Worm (Caenorhabditis elegans) whole organism, young adult: Measurements from ENCODE around the gene rgs-7.
A peak's percentile ranks its signal among the peaks of the same experiment; 100 is the strongest.

Experiments
- B0035.1 ChIP-seq: sonication (generic microtip); optimal IDR thresholded peaks from 2 replicates; lab custom pipeline; 2016; ENCODE audit warnings: missing genetic modification characterization, mild to moderate bottlenecking, missing compliant biosample characterization, missing genotype, missing genetic modification reagents
- D2030.7 ChIP-seq: fragments of 200-800 bp; sonication (Bioruptor generic); IDR thresholded peaks from 2 replicates; pipeline ENCODE4 v1.3.6; 2022; ENCODE audit warnings: missing genetic modification reagents, missing genetic modification characterization, missing compliant biosample characterization
- F22D6.2 ChIP-seq: sonication (generic microtip); optimal IDR thresholded peaks from 2 replicates; lab custom pipeline; 2016; ENCODE audit warnings: mild to moderate bottlenecking, missing genetic modification characterization, missing compliant biosample characterization
- F23B12.7 ChIP-seq: sonication (generic microtip); optimal IDR thresholded peaks from 2 replicates; lab custom pipeline; 2017; ENCODE audit warnings: missing genetic modification characterization, mild to moderate bottlenecking, missing compliant biosample characterization, antibody characterized with exemption, moderate library complexity; ENCODE audit not compliant: insufficient read depth
- F33H1.4 ChIP-seq: fragments of 200-800 bp; sonication (Bioruptor generic); IDR thresholded peaks from 2 replicates; pipeline ENCODE4 v1.3.6; 2022; ENCODE audit warnings: missing genetic modification reagents, missing genetic modification characterization, missing compliant biosample characterization
- F37B4.10 ChIP-seq: fragments of 200-800 bp; sonication (Bioruptor generic); IDR thresholded peaks from 2 replicates; pipeline ENCODE4 v1.3.6; 2022; ENCODE audit warnings: missing genetic modification characterization, missing compliant biosample characterization
- F39B2.1 ChIP-seq: fragments of 200-800 bp; sonication (Bioruptor generic); IDR thresholded peaks from 2 replicates; pipeline ENCODE4 v1.3.6; 2022; ENCODE audit warnings: missing genetic modification reagents, missing genetic modification characterization, missing compliant biosample characterization
- F52B5.7 ChIP-seq: sonication (generic microtip); optimal IDR thresholded peaks from 2 replicates; lab custom pipeline; 2016; ENCODE audit warnings: mild to moderate bottlenecking, missing genetic modification characterization, missing compliant biosample characterization
- F55B11.4 ChIP-seq: sonication (generic microtip); optimal IDR thresholded peaks from 2 replicates; lab custom pipeline; 2016; ENCODE audit warnings: missing compliant biosample characterization, missing genetic modification characterization, borderline replicate concordance; ENCODE audit not compliant: insufficient read depth
- T07F8.4 ChIP-seq: sonication (generic microtip); optimal IDR thresholded peaks from 2 replicates; lab custom pipeline; 2016; ENCODE audit warnings: mild to moderate bottlenecking, missing genetic modification characterization, moderate library complexity, missing compliant biosample characterization
- T26A5.8 ChIP-seq: sonication (generic microtip); optimal IDR thresholded peaks from 2 replicates; lab custom pipeline; 2016; ENCODE audit warnings: missing genetic modification characterization, missing compliant biosample characterization
- Y53G8AR.9 ChIP-seq: fragments of 200-800 bp; sonication (Bioruptor generic); conservative IDR thresholded peaks from 2 replicates; pipeline ENCODE4 v1.3.6; 2022; ENCODE audit warnings: missing genetic modification reagents, missing genetic modification characterization, missing compliant biosample characterization
- Y79H2A.3 ChIP-seq: fragments of 200-800 bp; sonication (Bioruptor generic); conservative IDR thresholded peaks from 2 replicates; pipeline ENCODE4 v1.3.6; 2022; ENCODE audit warnings: missing genetic modification reagents, missing genetic modification characterization, missing compliant biosample characterization
- ZK185.1 ChIP-seq: sonication (generic microtip); optimal IDR thresholded peaks from 2 replicates; lab custom pipeline; 2016; ENCODE audit warnings: mild to moderate bottlenecking, missing genetic modification characterization, missing compliant biosample characterization; ENCODE audit not compliant: poor library complexity, severe bottlenecking
- ama-1 ChIP-seq, 3 experiments: fragments of 150-350 bp in 1 of 3; sonication (generic microtip) in 2 of 3; optimal IDR thresholded peaks; 2 replicates each; lab custom pipeline; 2014 to 2018; ENCODE audit warnings: missing biosample characterization in 2 of 3, missing genetic modification characterization in 2 of 3, missing genetic modification reagents in 2 of 3
- cebp-1 ChIP-seq, 2 experiments: fragments of 200-800 bp in 1 of 2; sonication (Bioruptor generic) in 1 of 2; sonication (generic microtip) in 1 of 2; IDR thresholded peaks in 1 of 2; optimal IDR thresholded peaks in 1 of 2; 2 replicates each; pipeline versions ENCODE4 v1.3.6 to Lab custom; 2017 to 2022; ENCODE audit warnings: missing compliant biosample characterization in 2 of 2, missing genetic modification characterization in 2 of 2, mild to moderate bottlenecking in 1 of 2, missing genetic modification reagents in 1 of 2, moderate library complexity in 1 of 2
- ceh-27 ChIP-seq: fragments of 200-800 bp; sonication (Bioruptor generic); optimal IDR thresholded peaks from 2 replicates; lab custom pipeline; 2018; ENCODE audit warnings: mild to moderate bottlenecking, missing genetic modification characterization, moderate library complexity, missing compliant biosample characterization
- ceh-79 ChIP-seq: sonication (generic microtip); optimal IDR thresholded peaks from 2 replicates; lab custom pipeline; 2017; ENCODE audit warnings: mild to moderate bottlenecking, missing genetic modification characterization, missing compliant biosample characterization
- ceh-91 ChIP-seq: fragments of 200-800 bp; sonication (Bioruptor generic); IDR thresholded peaks from 2 replicates; pipeline ENCODE4 v1.3.6; 2022; ENCODE audit warnings: missing genetic modification reagents, missing genetic modification characterization, missing compliant biosample characterization
- die-1 ChIP-seq: sonication (generic microtip); optimal IDR thresholded peaks from 2 replicates; lab custom pipeline; 2016; ENCODE audit warnings: missing genotype, mild to moderate bottlenecking, missing genetic modification characterization, missing compliant biosample characterization
- dpff-1 ChIP-seq: sonication (generic microtip); optimal IDR thresholded peaks from 2 replicates; lab custom pipeline; 2017; ENCODE audit warnings: mild to moderate bottlenecking, missing genetic modification characterization, missing compliant biosample characterization
- egl-18 ChIP-seq: fragments of 200-800 bp; sonication (Bioruptor generic); IDR thresholded peaks from 2 replicates; pipeline ENCODE4 v1.3.6; 2022; ENCODE audit warnings: missing genetic modification reagents, missing genetic modification characterization, missing compliant biosample characterization
- hlh-26 ChIP-seq: fragments of 200-800 bp; sonication (Bioruptor generic); conservative IDR thresholded peaks from 2 replicates; pipeline ENCODE4 v1.3.6; 2022; ENCODE audit warnings: missing genetic modification reagents, missing genetic modification characterization, missing compliant biosample characterization
- hmg-1.2 ChIP-seq: fragments of 200-800 bp; sonication (Bioruptor generic); IDR thresholded peaks from 2 replicates; pipeline ENCODE4 v1.3.6; 2022; ENCODE audit warnings: missing genetic modification reagents, missing genetic modification characterization, missing compliant biosample characterization
- hmg-20 ChIP-seq: fragments of 200-800 bp; sonication (Bioruptor generic); IDR thresholded peaks from 2 replicates; pipeline ENCODE4 v1.3.6; 2022; ENCODE audit warnings: missing genetic modification reagents, missing genetic modification characterization, missing compliant biosample characterization
- hrde-1 ChIP-seq: sonication (generic microtip); optimal IDR thresholded peaks from 2 replicates; lab custom pipeline; 2016; ENCODE audit warnings: missing genetic modification characterization, mild to moderate bottlenecking, missing compliant biosample characterization, moderate library complexity, missing genotype, missing genetic modification reagents, borderline replicate concordance
- hsf-1 ChIP-seq: fragments of 200-800 bp; sonication (Bioruptor generic); IDR thresholded peaks from 2 replicates; pipeline ENCODE4 v1.3.6; 2022; ENCODE audit warnings: missing genetic modification reagents, missing genetic modification characterization, missing compliant biosample characterization
- madf-10 ChIP-seq: sonication (generic microtip); optimal IDR thresholded peaks from 2 replicates; lab custom pipeline; 2016; ENCODE audit warnings: mild to moderate bottlenecking, missing genetic modification characterization, missing compliant biosample characterization
- madf-6 ChIP-seq: fragments of 200-800 bp; sonication (Bioruptor generic); IDR thresholded peaks from 2 replicates; pipeline ENCODE4 v1.3.6; 2022; ENCODE audit warnings: missing genetic modification reagents, missing genetic modification characterization, missing compliant biosample characterization
- mel-28 ChIP-seq: sonication (generic microtip); optimal IDR thresholded peaks from 2 replicates; lab custom pipeline; 2016; ENCODE audit warnings: borderline replicate concordance, mild to moderate bottlenecking, missing genetic modification characterization, missing compliant biosample characterization
- mxl-1 ChIP-seq: sonication (generic microtip); optimal IDR thresholded peaks from 2 replicates; lab custom pipeline; 2016; ENCODE audit warnings: missing genetic modification characterization, missing compliant biosample characterization
- nfya-1 ChIP-seq: sonication (generic microtip); optimal IDR thresholded peaks from 2 replicates; lab custom pipeline; 2017; ENCODE audit warnings: antibody characterized with exemption, missing compliant biosample characterization, missing genetic modification characterization, borderline replicate concordance; ENCODE audit not compliant: insufficient read depth
- nfyb-1 ChIP-seq: fragments of 200-800 bp; sonication (Bioruptor generic); IDR thresholded peaks from 2 replicates; pipeline ENCODE4 v1.3.6; 2022; ENCODE audit warnings: missing genetic modification reagents, missing genetic modification characterization, missing compliant biosample characterization
- nhr-27 ChIP-seq: fragments of 200-800 bp; sonication (Bioruptor generic); optimal IDR thresholded peaks from 2 replicates; lab custom pipeline; 2018; ENCODE audit warnings: mild to moderate bottlenecking, missing genetic modification characterization, moderate library complexity, missing compliant biosample characterization
- nhr-80 ChIP-seq: sonication (generic microtip); optimal IDR thresholded peaks from 2 replicates; lab custom pipeline; 2016; ENCODE audit warnings: missing genetic modification characterization, missing compliant biosample characterization
- pbrm-1 ChIP-seq: fragments of 200-800 bp; sonication (Bioruptor generic); IDR thresholded peaks from 2 replicates; pipeline ENCODE4 v1.3.6; 2022; ENCODE audit warnings: missing genetic modification reagents, missing genetic modification characterization, missing compliant biosample characterization
- rpc-1 ChIP-seq, 2 experiments: fragments of 150-350 bp in 1 of 2; sonication (generic microtip) in 1 of 2; optimal IDR thresholded peaks; 2 replicates each; lab custom pipeline; 2014 to 2018; ENCODE audit warnings: missing biosample characterization in 1 of 2, missing genetic modification characterization in 1 of 2, missing genetic modification reagents in 1 of 2, missing genotype in 1 of 2
- ztf-25 ChIP-seq: fragments of 200-800 bp; sonication (Bioruptor generic); IDR thresholded peaks from 2 replicates; pipeline ENCODE4 v1.3.6; 2022; ENCODE audit warnings: missing genetic modification reagents, missing genetic modification characterization, missing compliant biosample characterization
- ztf-28 ChIP-seq: fragments of 200-800 bp; sonication (Bioruptor generic); IDR thresholded peaks from 2 replicates; pipeline ENCODE4 v1.3.6; 2022; ENCODE audit warnings: missing genetic modification reagents, missing genetic modification characterization, missing compliant biosample characterization
- ztf-3 ChIP-seq: fragments of 200-800 bp; sonication (Bioruptor generic); optimal IDR thresholded peaks from 2 replicates; lab custom pipeline; 2018; ENCODE audit warnings: mild to moderate bottlenecking, missing genetic modification characterization, missing compliant biosample characterization

Gene rgs-7

ce11 chrX:3505062-3505461 is 37.3 kb upstream of the rgs-7 start:
- TF ChIP-seq nhr-80 (tag; lab: Kevin White, UChicago), result peak; percentile 34
- no peak for TF ChIP-seq madf-6 (GFP tag; lab: Robert Waterston, UW)
- TF ChIP-seq cebp-1 (GFP tag; IDR thresholded peaks at IDR 0.05; lab: Robert Waterston, UW), result no peak
- peak; percentile 8 for TF ChIP-seq cebp-1 (tag; optimal IDR thresholded peaks at IDR 0.05; lab: Kevin White, UChicago)

- TF ChIP-seq hmg-1.2 (GFP tag; lab: Robert Waterston, UW) (no peak), hsf-1 (GFP tag; lab: Robert Waterston, UW) (0 out of 2 replicates have a peak, but pooled peaks have one; percentile 17), mel-28 (tag; lab: Kevin White, UChicago) (no peak), F37B4.10 (GFP tag; lab: Robert Waterston, UW) (no peak), rpc-1 (optimal IDR thresholded peaks at IDR 0.05; lab: Kevin White, UChicago) (no peak), rpc-1 (tag; optimal IDR thresholded peaks at IDR 0.05; lab: Kevin White, UChicago) (no peak), nhr-80 (tag; lab: Kevin White, UChicago) (peak; percentile 67), mxl-1 (tag; lab: Kevin White, UChicago) (no peak), hlh-26 (GFP tag; lab: Robert Waterston, UW) (no peak), F23B12.7 (tag; lab: Kevin White, UChicago) (no peak)
These were observed 35.8 kb upstream of the rgs-7 start for ce11 chrX:3506556-3506955.

ce11 chrX:3507214-3507613 is 35.1 kb upstream of the rgs-7 start:
- TF ChIP-seq nhr-27 (no peak), B0035.1 (tag; lab: Kevin White, UChicago) (no peak), Y79H2A.3 (GFP tag; lab: Robert Waterston, UW) (no peak), ceh-91 (GFP tag; lab: Robert Waterston, UW) (no peak), die-1 (tag; lab: Kevin White, UChicago) (no peak), pbrm-1 (GFP tag; lab: Robert Waterston, UW) (no peak), nfya-1 (tag; lab: Kevin White, UChicago) (no peak), F52B5.7 (no peak), dpff-1 (no peak), Y53G8AR.9 (GFP tag; lab: Robert Waterston, UW) (no peak), ztf-3 (GFP tag; lab: Kevin White, UChicago) (no peak), ama-1 (optimal IDR thresholded peaks at IDR 0.05; lab: Kevin White, UChicago) (no peak), ama-1 (GFP tag; optimal IDR thresholded peaks at IDR 0.05; lab: Kevin White, UChicago) (no peak), F55B11.4 (tag; lab: Kevin White, UChicago) (no peak), ZK185.1 (tag; lab: Kevin White, UChicago) (no peak), hrde-1 (tag; lab: Kevin White, UChicago) (no peak), T07F8.4 (no peak), hsf-1 (GFP tag; lab: Robert Waterston, UW) (no peak), egl-18 (GFP tag; lab: Robert Waterston, UW) (no peak), hmg-20 (no peak)

- TF ChIP-seq ceh-79 (no peak), madf-10 (tag; lab: Kevin White, UChicago) (no peak), F22D6.2 (tag; lab: Kevin White, UChicago) (no peak), ceh-27 (GFP tag; lab: Kevin White, UChicago) (no peak), ztf-25 (GFP tag; lab: Robert Waterston, UW) (no peak), F23B12.7 (tag; lab: Kevin White, UChicago) (no peak), T26A5.8 (tag; lab: Kevin White, UChicago) (no peak), F33H1.4 (GFP tag; lab: Robert Waterston, UW) (no peak), ztf-28 (GFP tag; lab: Robert Waterston, UW) (no peak), F37B4.10 (GFP tag; lab: Robert Waterston, UW) (no peak), F39B2.1 (GFP tag; lab: Robert Waterston, UW) (no peak), madf-6 (GFP tag; lab: Robert Waterston, UW) (no peak), D2030.7 (GFP tag; lab: Robert Waterston, UW) (no peak), Y53G8AR.9 (GFP tag; lab: Robert Waterston, UW) (no peak), T07F8.4 (no peak), hmg-1.2 (GFP tag; lab: Robert Waterston, UW) (no peak), nfyb-1 (GFP tag; lab: Robert Waterston, UW) (no peak)
These were observed 33.4 kb upstream of the rgs-7 start, which contains the start of gene sox-4 for ce11 chrX:3508906-3509305. sox-4 (minus strand) TSS chrX:3509006.
